Fruit fly (Drosophila melanogaster): ENCODE results near the gene Gs1.
A peak's percentile ranks its signal among the peaks of the same experiment; 100 is the strongest.

- TF ChIP-seq psq (GFP tag; optimal IDR thresholded peaks at IDR 0.05) (peak; percentile 19), Dfd (GFP tag; optimal IDR thresholded peaks at IDR 0.05) (no peak), dmrt93B (GFP tag; optimal IDR thresholded peaks at IDR 0.05) (no peak)
These were observed 2.6 kb upstream of the Gs1 start for dm6 chr2L:128977-129941.

Measured in whole organism, wandering third instar larva.